Fruit fly (Drosophila melanogaster): Measurements from ENCODE around the gene COX5BL.

DNA sequence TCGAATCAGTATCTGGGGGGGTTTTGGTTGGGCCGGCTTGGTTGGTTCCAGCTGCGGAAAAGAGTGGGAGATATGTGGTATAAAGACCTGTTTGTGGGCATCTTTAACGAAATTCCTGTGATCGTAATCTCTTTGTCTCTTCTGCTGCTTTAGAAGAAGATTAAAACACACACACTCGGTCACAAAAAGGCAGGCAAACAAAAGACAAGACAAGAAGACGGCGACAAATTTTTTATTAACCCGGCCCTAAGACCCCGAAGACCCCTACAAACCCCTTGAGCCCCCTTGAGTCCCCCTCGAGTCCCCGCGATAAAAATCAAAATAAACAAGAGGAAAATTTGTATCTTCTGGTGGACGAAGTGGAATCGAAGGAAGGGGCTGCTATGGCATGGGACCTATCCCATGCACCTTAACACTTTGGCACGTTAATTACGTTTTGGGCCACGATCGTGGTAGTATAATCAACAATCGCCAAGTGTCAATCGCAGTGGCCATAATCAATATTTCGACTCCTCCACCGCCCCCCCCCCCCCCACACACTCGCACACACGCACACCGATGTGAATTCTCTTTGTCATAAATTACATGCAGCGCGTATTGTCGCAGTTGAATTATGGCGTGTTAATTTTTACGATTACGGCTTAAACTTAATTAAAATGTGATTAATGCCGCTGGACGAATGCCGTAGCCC is 25.0 kb upstream of the COX5BL start:
- TF ChIP-seq CG8159 (tag; optimal IDR thresholded peaks at IDR 0.05) (no peak), rn (GFP tag; IDR thresholded peaks at IDR 0.05) (no peak), EcR (GFP tag; optimal IDR thresholded peaks at IDR 0.05) (no peak), CG12605 (GFP tag; IDR thresholded peaks at IDR 0.05) (no peak), fd96Ca (GFP tag; IDR thresholded peaks at IDR 0.05) (no peak), CG17806 (tag; optimal IDR thresholded peaks at IDR 0.05) (no peak)
